Fruit fly (Drosophila melanogaster) whole organism, larva: ENCODE results near the gene Ndae1.
A peak's percentile ranks its signal among the peaks of the same experiment; 100 is the strongest.

Experiments used
- noc ChIP-seq: fragments of 200-800 bp; sonication (Bioruptor generic); optimal IDR thresholded peaks from 3 replicates; lab custom pipeline; 2019; ENCODE audit warnings: missing biosample characterization, mild to moderate bottlenecking, missing genetic modification characterization, moderate library complexity

Gene Ndae1

DNA sequence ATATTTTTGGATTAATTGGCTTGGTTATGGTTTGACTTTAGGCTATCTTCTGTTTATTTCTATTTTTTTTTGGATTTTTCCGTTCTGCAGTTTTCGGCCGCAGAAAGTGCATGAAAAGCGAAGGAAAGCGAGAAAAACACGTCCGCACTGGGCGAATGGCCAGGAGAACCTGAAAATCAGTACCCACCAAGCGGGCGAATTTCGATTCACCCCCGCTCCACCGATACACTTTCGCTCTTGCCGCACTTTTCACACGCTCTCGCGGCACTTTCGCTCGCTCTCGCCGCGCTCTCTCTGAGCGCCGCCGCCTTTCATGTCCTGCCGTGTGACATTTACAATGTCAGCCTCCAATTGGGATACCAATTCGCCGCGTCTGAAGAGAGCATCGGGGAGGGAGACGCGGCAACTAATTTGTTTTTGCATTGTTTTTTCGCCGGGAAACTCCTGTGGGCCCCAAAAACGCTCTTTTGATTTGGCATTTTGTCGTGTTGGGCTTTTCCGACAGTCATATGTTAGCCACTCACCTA lies at the start of gene Ndae1:
Ndae1 (minus strand) TSS at position 51 of the 527 bp plus-strand sequence.
- TF ChIP-seq noc: no peak

DNA sequence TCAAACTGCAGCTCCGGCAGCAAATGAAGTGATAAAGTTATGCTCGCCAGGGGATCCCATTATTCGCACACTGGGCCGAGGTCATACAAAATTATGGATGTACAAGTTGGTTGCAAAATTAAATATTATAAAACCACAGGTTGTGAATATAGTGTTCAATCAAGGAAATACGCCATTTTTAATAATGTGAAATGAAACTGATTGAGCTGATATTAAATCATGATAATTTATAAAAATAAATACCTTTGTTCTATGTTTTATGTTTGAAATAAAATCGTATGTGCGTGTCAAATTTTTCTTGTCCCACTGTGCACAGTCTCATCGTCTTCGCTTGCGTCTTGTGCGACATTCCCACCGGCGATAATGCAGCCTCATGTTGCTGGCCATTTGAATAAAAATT lies 46.8 kb upstream of the Ndae1 start:
- TF ChIP-seq noc: no peak

dm6 chr2L:7294964-7295363 lies 45.8 kb upstream of the Ndae1 start:
- no peak for TF ChIP-seq noc

- no peak for TF ChIP-seq noc
Measured at dm6 chr2L:7293475-7294332, 44.6 kb upstream of the Ndae1 start.

DNA sequence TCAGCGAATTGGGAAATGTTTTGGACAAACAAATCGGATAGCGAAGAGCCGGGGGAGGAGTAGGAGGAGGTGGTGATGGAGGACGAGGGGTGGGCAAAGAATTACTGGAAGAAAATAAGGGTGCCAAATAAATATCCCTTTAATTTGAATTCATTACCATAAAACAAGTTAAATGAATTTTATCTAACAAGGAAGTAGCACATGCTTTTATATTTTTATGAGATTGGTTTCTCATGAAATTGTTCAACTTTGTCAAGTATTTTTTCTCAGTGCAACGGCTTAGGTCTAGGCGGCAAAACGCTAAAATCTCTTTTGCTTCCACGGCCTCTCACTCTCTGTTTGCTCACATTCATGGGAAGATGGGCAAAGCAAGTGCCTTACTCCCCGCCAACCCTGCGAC lies 42.8 kb upstream of the Ndae1 start:
- TF ChIP-seq noc: no peak

DNA sequence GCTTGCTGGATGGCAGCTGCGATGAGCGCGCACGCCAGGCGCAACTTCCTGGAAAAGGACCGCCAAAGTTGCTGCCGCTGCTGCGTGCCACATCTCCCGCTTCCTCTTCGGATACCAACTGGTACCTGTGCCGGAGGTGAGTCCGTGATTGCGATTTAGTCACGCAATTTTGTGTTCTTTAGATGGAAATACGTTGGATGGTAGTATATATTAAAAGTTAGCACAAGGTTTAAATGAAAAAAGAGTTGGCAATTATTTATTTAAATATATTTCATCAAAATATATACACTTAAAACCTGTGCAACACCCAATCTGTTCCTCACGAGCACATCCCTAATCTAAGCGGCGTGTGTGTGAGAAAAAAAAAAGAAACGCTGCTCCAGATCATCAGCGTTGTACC lies 41.4 kb upstream of the Ndae1 start:
- no peak for TF ChIP-seq noc

- TF ChIP-seq noc: no peak
Measured at dm6 chr2L:7289880-7290279, 40.7 kb upstream of the Ndae1 start.

dm6 chr2L:7285862-7286261 lies 36.7 kb upstream of the Ndae1 start:
- TF ChIP-seq noc: peak; percentile 52

DNA sequence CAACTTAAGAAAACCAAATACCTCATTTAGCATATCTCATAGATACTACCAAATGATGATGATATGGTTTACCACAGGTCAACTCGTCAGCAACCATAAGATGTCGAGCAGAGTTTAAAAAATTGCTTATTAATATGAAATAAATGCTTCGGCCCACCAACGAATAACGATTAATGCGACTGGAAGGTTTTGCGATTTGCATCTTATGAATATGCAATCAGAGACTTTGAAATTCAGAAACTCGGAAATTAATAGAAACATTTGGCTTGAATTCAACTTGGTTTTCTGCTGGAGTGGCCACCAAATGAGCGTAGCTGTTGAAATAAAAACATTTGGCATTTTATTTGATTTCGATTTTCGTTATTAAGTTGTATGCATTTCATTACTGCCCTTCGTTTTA lies 35.6 kb upstream of the Ndae1 start:
- peak; percentile 33 for TF ChIP-seq noc

dm6 chr2L:7284121-7284520 lies 35.0 kb upstream of the Ndae1 start:
- no peak for TF ChIP-seq noc

DNA sequence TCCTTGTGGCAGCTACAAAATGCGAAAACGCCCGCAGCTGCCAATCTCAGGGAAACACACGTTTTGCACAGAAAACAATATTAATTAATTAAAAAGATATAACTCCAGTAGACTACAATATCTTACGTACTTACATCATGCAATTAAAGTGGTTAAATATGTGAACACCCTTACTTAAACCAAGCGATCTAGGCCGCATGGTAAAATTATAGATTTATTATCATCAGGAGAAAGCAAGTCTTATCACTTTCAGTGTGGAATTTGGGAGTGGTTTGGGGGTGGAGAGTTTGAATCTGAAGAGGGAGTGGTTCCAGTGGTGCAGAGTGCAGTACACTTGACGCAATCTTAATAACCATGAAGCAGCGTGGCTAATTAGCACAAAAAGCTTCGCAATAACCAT lies 33.0 kb upstream of the Ndae1 start:
- no peak for TF ChIP-seq noc

dm6 chr2L:7281430-7281829 lies 32.3 kb upstream of the Ndae1 start:
- TF ChIP-seq noc: no peak

DNA sequence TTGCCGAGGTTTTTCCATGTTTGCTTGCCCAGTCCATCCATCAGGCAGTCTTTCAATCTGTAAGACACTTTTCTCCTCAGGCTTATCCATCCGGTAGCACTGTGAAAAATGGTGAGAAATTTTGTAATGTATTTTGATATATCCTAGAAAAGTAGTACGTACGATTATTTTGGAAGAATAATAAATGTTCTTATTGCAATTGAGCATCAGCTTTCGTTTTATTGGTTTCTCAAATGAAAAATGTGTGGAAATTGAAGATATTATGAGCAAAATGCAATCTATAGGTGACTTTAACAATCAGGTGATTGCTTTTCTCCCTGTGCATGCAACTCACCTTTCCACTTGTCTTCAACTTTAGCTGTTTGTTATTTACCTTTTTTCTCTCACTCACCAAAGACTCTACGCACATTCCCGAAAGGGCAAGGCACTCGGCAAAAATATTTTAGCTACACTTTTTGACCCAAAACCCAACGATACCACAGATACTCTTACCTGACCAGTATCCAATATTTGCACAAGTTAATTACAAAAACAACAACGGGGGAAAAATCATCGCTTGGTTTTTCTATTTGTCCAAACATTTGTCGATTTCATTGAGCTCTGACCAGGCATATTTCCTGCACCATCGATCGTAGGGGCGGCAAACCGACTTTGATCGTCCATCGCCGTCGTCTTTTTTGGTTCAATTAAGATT lies 28.6 kb upstream of the Ndae1 start:
- no peak for TF ChIP-seq noc

DNA sequence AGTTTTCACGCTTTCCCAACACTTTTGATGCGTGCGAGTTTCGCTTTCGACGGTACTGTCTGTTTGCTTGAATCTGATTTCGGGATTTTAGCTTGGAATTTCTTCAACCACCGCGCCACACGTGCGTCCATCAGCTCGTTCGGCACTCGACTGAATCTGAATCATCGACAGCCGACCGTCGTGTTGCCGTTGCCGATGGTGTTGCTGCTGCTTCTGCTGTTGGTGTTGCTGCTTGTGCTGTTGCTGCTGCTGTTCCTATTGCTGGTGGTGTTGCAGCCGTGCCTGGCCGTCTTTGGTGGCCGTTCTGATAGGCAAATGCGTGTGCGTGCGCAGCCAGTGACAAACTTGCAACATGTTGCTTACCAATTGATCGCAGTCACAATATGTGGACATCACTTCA lies 27.9 kb upstream of the Ndae1 start, which contains the start of gene Wnt4:
Wnt4 (minus strand) TSS at position 155 of the 400 bp plus-strand sequence.
- TF ChIP-seq noc: no peak

- no peak for TF ChIP-seq noc
Measured at dm6 chr2L:7272452-7272851, 23.3 kb upstream of the Ndae1 start.

DNA sequence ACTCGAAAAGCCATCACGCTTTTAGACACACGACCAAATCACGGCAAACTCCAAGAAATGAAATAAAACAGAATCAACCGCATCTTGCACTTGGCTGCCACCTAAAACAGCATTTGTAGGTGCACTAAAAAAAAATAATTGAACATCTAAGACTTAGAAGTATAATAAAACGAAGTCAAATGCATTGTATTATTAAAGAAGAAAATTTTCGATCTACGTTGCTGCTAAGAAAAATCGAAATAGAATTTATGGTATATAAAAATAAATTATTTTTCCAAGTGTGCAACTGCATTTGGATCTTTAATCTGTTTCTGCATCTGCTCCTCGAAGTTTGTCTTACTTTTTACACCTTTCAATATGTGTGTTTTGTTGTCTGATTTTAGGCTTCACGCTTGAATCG lies 21.1 kb upstream of the Ndae1 start:
- no peak for TF ChIP-seq noc

DNA sequence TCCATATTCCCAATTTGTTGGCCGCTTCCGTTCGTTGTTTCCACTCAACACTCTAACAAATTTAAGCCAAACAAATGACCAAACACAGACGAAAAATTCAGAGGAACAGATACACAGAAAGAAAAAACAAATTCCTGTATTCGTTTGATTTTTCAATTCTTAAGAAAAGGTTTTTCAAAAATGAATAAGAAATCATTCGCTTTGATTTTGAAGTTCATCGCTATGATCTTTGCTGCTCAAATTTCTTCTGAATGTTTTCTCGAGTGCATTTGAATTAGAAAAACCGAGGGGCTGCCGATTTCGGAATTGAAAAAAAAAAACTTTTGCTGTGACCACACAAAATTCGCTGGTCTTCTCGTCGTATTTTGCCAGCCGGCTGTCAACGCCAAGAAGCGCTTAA lies 16.8 kb upstream of the Ndae1 start:
- TF ChIP-seq noc: no peak
